Fruit fly (Drosophila melanogaster): ENCODE measurements around the gene sloth1.

sloth1 gene

dm6 chrX:7049087-7049486, 37.9 kb downstream of the sloth1 start, which contains the start of gene nullo:
nullo (plus strand) TSS chrX:7049476.
- TF ChIP-seq Eip93F (GFP tag; optimal IDR thresholded peaks at IDR 0.05) (no peak), CG34406 (GFP tag; optimal IDR thresholded peaks at IDR 0.05) (no peak), Hr4 (GFP tag; optimal IDR thresholded peaks at IDR 0.05) (no peak), CG11902 (GFP tag; optimal IDR thresholded peaks at IDR 0.05) (no peak), Eip75B (GFP tag; optimal IDR thresholded peaks at IDR 0.05) (no peak), Sox14 (GFP tag; optimal IDR thresholded peaks at IDR 0.05) (no peak), Ets96B (tag; optimal IDR thresholded peaks at IDR 0.05) (no peak), dsx (GFP tag; optimal IDR thresholded peaks at IDR 0.05; ENCODE audit: poor library complexity, severe bottlenecking) (no peak), Hr38 (GFP tag; optimal IDR thresholded peaks at IDR 0.05) (no peak), pdm3 (GFP tag; optimal IDR thresholded peaks at IDR 0.05) (no peak), CG1621 (tag; optimal IDR thresholded peaks at IDR 0.05) (no peak), CG6163 (GFP tag; IDR thresholded peaks at IDR 0.05) (no peak), CG10669 (GFP tag; optimal IDR thresholded peaks at IDR 0.05) (no peak), CG11294 (GFP tag; IDR thresholded peaks at IDR 0.05) (no peak), CG8119 (GFP tag; IDR thresholded peaks at IDR 0.05) (no peak), CG3919 (GFP tag; optimal IDR thresholded peaks at IDR 0.05) (no peak), CG4318 (GFP tag; optimal IDR thresholded peaks at IDR 0.05) (no peak), CG16779 (tag; optimal IDR thresholded peaks at IDR 0.05) (no peak)

- no peak for TF ChIP-seq Blimp-1 (GFP tag; optimal IDR thresholded peaks at IDR 0.05)
- no peak for TF ChIP-seq CG6792 (GFP tag; optimal IDR thresholded peaks at IDR 0.05)
- no peak for TF ChIP-seq CG11902 (GFP tag; optimal IDR thresholded peaks at IDR 0.05)
- TF ChIP-seq CG8119 (GFP tag; IDR thresholded peaks at IDR 0.05) = no peak
- no peak for TF ChIP-seq Hr4 (GFP tag; optimal IDR thresholded peaks at IDR 0.05)
- no peak for TF ChIP-seq Met (GFP tag; optimal IDR thresholded peaks at IDR 0.05)
- no peak for TF ChIP-seq CG9139 (GFP tag; optimal IDR thresholded peaks at IDR 0.05)
- TF ChIP-seq vri (GFP tag; optimal IDR thresholded peaks at IDR 0.05) = no peak
- no peak for TF ChIP-seq CG16779 (tag; optimal IDR thresholded peaks at IDR 0.05)
- TF ChIP-seq CG8632 (GFP tag; optimal IDR thresholded peaks at IDR 0.05) = no peak
- TF ChIP-seq Ets96B (tag; optimal IDR thresholded peaks at IDR 0.05) = no peak
These were observed 47.8 kb downstream of the sloth1 start for dm6 chrX:7058973-7059372.
